Worm (Caenorhabditis elegans): ENCODE data around the gene T24H7.9.

DNA sequence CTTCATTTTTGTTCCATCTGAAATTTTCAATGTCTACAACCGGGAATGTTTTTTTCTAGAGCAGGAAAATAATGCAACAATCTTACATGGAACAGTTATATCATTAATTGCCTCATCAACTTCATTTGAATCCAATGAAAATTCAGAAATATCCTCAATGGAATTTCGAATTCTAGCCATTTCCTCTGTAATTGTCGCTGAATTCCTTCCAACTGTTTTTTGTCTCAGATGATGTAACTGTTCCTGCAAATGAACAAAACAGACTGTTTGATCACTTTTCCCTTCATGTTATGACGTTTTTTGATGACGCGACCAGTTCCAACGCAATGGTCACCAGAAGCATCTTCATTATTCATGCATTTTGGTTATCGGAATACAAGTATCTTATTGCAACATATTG is 13.8 kb downstream of the T24H7.9 start:
- TF ChIP-seq tbx-2 (tag; optimal IDR thresholded peaks at IDR 0.05) = no peak
- TF ChIP-seq nhr-77 (tag; optimal IDR thresholded peaks at IDR 0.05) = no peak
- TF ChIP-seq nhr-237 (tag; optimal IDR thresholded peaks at IDR 0.05) = no peak
- TF ChIP-seq snu-23 (GFP tag; optimal IDR thresholded peaks at IDR 0.05) = no peak
- TF ChIP-seq snpc-4 (tag; optimal IDR thresholded peaks at IDR 0.05) = no peak
- TF ChIP-seq ztf-11 (tag; optimal IDR thresholded peaks at IDR 0.05) = no peak
- no peak for TF ChIP-seq ces-1 (GFP tag; optimal IDR thresholded peaks at IDR 0.05)
- no peak for TF ChIP-seq xbp-1 (tag; optimal IDR thresholded peaks at IDR 0.05)
- no peak for TF ChIP-seq aha-1 (tag; optimal IDR thresholded peaks at IDR 0.05)
- no peak for TF ChIP-seq alr-1 (tag; optimal IDR thresholded peaks at IDR 0.05; ENCODE audit: borderline replicate concordance)
- no peak for TF ChIP-seq nhr-11 (tag; optimal IDR thresholded peaks at IDR 0.05)

Data from whole organism, L1 larva.